Fruit fly (Drosophila melanogaster) whole organism, wandering third instar larva: ENCODE results near the gene CG6659.

ENCODE experiments used
- Dfd ChIP-seq: fragments of >200 bp; optimal IDR thresholded peaks from 2 replicates; lab custom pipeline; 2017; ENCODE audit warnings: missing biosample characterization, missing genetic modification characterization
- Dif ChIP-seq: fragments of 200-275, 200-300 bp; sonication (Bioruptor generic); optimal IDR thresholded peaks from 2 replicates; lab custom pipeline; 2018; ENCODE audit warnings: missing biosample characterization, missing genetic modification characterization; ENCODE audit not compliant: partially characterized antibody
- OdsH ChIP-seq: fragments of 200-800 bp; sonication (Bioruptor generic); optimal IDR thresholded peaks from 2 replicates; lab custom pipeline; 2016; ENCODE audit warnings: missing biosample characterization, mild to moderate bottlenecking, missing genetic modification characterization
- Rel ChIP-seq, 2 experiments: fragments of 200-800 bp; sonication (Bioruptor generic) in 1 of 2; optimal IDR thresholded peaks; 2 replicates in 1 of 2; 3 replicates in 1 of 2; lab custom pipeline; 2016 to 2019; ENCODE audit warnings: mild to moderate bottlenecking in 2 of 2, missing biosample characterization in 2 of 2, missing genetic modification characterization in 2 of 2, moderate library complexity in 1 of 2
- brk ChIP-seq: fragments of 200-800 bp; sonication (Bioruptor generic); optimal IDR thresholded peaks from 2 replicates; lab custom pipeline; 2016; ENCODE audit warnings: missing biosample characterization, mild to moderate bottlenecking, missing genetic modification characterization
- dl ChIP-seq, 2 experiments: fragments of 175-275, 200-275 bp in 1 of 2; fragments of 200-275 bp in 1 of 2; sonication (Bioruptor generic); optimal IDR thresholded peaks; lab custom pipeline; 2018; ENCODE audit warnings: mild to moderate bottlenecking in 2 of 2, missing biosample characterization in 2 of 2, missing genetic modification characterization in 2 of 2, moderate library complexity in 2 of 2; ENCODE audit not compliant: partially characterized antibody in 2 of 2, insufficient read depth in 1 of 2
- psq ChIP-seq: fragments of 200-800 bp; sonication (Bioruptor generic); optimal IDR thresholded peaks from 3 replicates; lab custom pipeline; 2017; ENCODE audit warnings: missing biosample characterization, mild to moderate bottlenecking, missing genetic modification characterization, moderate library complexity
- sage ChIP-seq: fragments of 200-800 bp; sonication (Bioruptor generic); optimal IDR thresholded peaks from 2 replicates; lab custom pipeline; 2016; ENCODE audit warnings: missing biosample characterization, mild to moderate bottlenecking, missing genetic modification characterization

DNA sequence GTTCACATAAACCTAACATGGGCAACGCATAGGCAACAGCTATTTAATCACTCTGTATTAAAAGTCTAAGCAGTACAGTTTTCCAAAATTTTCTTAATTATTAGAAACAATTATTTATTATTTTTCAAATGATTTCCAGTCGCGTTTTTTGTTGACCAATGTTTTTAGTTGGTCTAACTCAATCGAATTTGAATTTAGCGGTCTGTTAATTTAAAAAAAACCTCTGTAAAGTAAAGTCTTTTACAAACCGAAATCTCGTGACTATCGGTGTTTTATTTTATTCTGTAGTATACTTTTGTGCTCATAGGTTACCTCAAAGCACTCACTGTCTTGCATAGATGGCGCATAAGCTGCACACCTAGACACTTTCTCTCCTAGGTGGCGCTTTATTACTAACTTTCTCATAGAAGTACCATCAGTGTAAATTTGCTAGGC is 22.0 kb downstream of the CG6659 start:
- no peak for TF ChIP-seq Dfd (GFP tag; lab: Kevin White, UChicago)
- TF ChIP-seq brk = no peak
- no peak for TF ChIP-seq OdsH (GFP tag; lab: Kevin White, UChicago)
- TF ChIP-seq psq (GFP tag; lab: Kevin White, UChicago) = no peak
- no peak for TF ChIP-seq dl (GFP tag; optimal IDR thresholded peaks at IDR 0.05; lab: Kevin White, UChicago; ENCODE audit: insufficient read depth in 1 of 2, partially characterized antibody in 2 of 2)
- TF ChIP-seq Rel (GFP tag; optimal IDR thresholded peaks at IDR 0.05; lab: Kevin White, UChicago) = no peak
- no peak for TF ChIP-seq Rel (tag; optimal IDR thresholded peaks at IDR 0.05; lab: Kevin White, UChicago)
- TF ChIP-seq sage = no peak
- no peak for TF ChIP-seq Dif (GFP tag; lab: Kevin White, UChicago)
